Worm (Caenorhabditis elegans): ENCODE data around the gene nas-37.

DNA sequence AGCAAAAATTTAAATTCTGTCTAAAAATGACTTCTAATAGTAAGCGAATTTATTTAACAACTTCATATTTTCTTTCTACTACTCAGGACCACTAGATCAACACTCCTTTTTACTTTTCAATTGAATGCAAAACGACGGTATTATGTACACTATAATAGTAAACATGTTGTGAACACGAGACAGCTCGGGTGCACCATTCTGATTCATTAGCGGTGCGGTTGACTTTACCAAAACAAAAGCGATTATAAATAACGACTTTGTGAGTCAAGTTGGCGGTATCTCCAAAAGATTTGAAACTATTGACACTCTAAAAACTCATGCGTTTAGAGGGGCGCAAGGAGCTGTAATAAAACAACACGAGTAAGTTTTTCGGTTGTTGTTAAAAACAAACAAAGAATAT, 8.3 kb downstream of the nas-37 start:
- TF ChIP-seq pha-4 (GFP tag; IDR thresholded peaks at IDR 0.05) (no peak), pha-4 (tag; optimal IDR thresholded peaks at IDR 0.05) (peak; percentile 82), ztf-11 (tag; optimal IDR thresholded peaks at IDR 0.05) (no peak), dve-1 (tag; optimal IDR thresholded peaks at IDR 0.05; ENCODE audit: insufficient read depth) (no peak), lin-39 (tag; optimal IDR thresholded peaks at IDR 0.05) (no peak), daf-19 (GFP tag; conservative IDR thresholded peaks at IDR 0.05) (no peak), nhr-10 (tag; optimal IDR thresholded peaks at IDR 0.05) (no peak), rbr-2 (tag; optimal IDR thresholded peaks at IDR 0.05) (no peak)
